Worm (Caenorhabditis elegans) whole organism, L4 larva: ENCODE measurements around the gene Y71H2AM.1.

ENCODE experiments used
- aha-1 ChIP-seq: fragments of 150-350 bp; peaks from one replicate; lab custom pipeline; 2014; ENCODE audit warnings: missing biosample characterization, missing genetic modification characterization
- ceh-28 ChIP-seq: fragments of 150-350 bp; optimal IDR thresholded peaks from 2 replicates; lab custom pipeline; 2014; ENCODE audit warnings: missing biosample characterization, missing genetic modification reagents, missing genetic modification characterization
- ces-1 ChIP-seq: fragments of 150-350 bp; sonication (generic microtip); optimal IDR thresholded peaks from 4 replicates; lab custom pipeline; 2014; ENCODE audit warnings: missing biosample characterization, missing genetic modification reagents, missing genetic modification characterization
- mep-1 ChIP-seq: fragments of 150-350 bp; sonication (generic microtip); optimal IDR thresholded peaks from 3 replicates; lab custom pipeline; 2014; ENCODE audit warnings: missing biosample characterization, missing genetic modification characterization
- saeg-2 ChIP-seq: fragments of 200-800 bp; sonication (Bioruptor generic); IDR thresholded peaks from 2 replicates; pipeline ENCODE4 v1.3.6; 2022; ENCODE audit warnings: missing genetic modification reagents, missing genetic modification characterization, missing compliant biosample characterization
- unc-62 ChIP-seq, 3 experiments: fragments of 150-350 bp in 1 of 3; sonication (generic microtip); optimal IDR thresholded peaks in 2 of 3; peaks in 1 of 3; 1 replicate in 1 of 3; 2 replicates in 2 of 3; lab custom pipeline; 2014 to 2017; ENCODE audit warnings: missing biosample characterization in 3 of 3, missing genetic modification characterization in 3 of 3, missing genetic modification reagents in 3 of 3, missing genotype in 1 of 3

DNA sequence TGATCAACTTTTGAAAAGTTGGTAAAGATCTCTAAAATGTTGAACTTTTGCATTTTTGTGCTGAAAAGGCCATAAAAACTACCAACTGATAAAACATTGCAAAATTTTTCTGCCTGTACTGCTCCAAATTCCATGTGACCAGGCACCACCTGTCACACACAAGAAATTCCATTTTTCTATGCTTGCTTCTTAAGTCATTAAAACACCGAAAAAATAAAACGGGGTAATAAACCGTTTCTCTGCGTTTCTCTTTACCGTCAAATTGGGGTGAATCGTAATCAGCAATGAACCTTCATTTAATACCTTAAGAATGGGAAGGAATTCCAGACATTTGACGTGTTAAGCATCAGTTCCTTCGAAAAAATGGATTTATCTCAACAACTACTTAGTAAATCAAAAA lies 43.4 kb downstream of the Y71H2AM.1 start:
- TF ChIP-seq saeg-2 (no peak), aha-1 (tag; lab: Kevin White, UChicago) (no peak), unc-62 (GFP tag; optimal IDR thresholded peaks at IDR 0.05 in 1 of 2; lab: Kevin White, UChicago) (peak in 1 of 2 experiments; percentile 90), unc-62 (tag; optimal IDR thresholded peaks at IDR 0.05; lab: Kevin White, UChicago) (no peak), ces-1 (GFP tag; lab: Kevin White, UChicago) (no peak), ceh-28 (tag; lab: Kevin White, UChicago) (no peak), mep-1 (tag; lab: Kevin White, UChicago) (peak; percentile 35)
